Worm (Caenorhabditis elegans): ENCODE data around the gene nstp-7.

DNA sequence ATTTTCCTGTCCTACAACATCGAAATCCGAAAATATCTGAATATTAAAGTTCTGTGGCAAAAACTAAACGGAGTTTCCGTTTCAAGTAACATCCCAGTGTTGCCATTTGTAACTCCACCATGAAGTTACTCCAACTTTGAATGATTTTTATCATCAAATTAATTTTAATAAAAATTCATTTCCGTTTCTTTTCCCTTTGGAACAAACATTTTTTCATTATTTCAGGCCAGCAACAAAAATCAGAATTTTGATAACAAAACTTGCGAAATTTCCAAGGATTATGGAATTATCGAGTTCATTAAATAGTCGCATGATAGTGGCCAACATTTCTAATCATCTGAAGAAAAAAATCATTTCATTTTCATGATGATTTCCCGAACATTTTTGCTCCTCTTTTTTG lies 18.9 kb upstream of the nstp-7 start, which contains the start of gene C14C6.2:
- TF ChIP-seq skn-1 (tag; optimal IDR thresholded peaks at IDR 0.05) = no peak
- no peak for TF ChIP-seq nhr-28 (tag; optimal IDR thresholded peaks at IDR 0.05)
- TF ChIP-seq unc-62 (GFP tag; optimal IDR thresholded peaks at IDR 0.05) = no peak
- TF ChIP-seq nhr-77 (tag; optimal IDR thresholded peaks at IDR 0.05) = no peak
- no peak for TF ChIP-seq ama-1 (optimal IDR thresholded peaks at IDR 0.05)
- no peak for TF ChIP-seq C34B4.2 (tag; optimal IDR thresholded peaks at IDR 0.05)
- TF ChIP-seq snpc-4 (tag; optimal IDR thresholded peaks at IDR 0.05) = no peak
- no peak for TF ChIP-seq ets-5 (GFP tag; IDR thresholded peaks at IDR 0.05)
- TF ChIP-seq C16A3.4 (tag; optimal IDR thresholded peaks at IDR 0.05) = no peak
- TF ChIP-seq unc-30 (tag; optimal IDR thresholded peaks at IDR 0.05) = no peak
